Worm (Caenorhabditis elegans) whole organism, young adult: Measurements from ENCODE around the gene stg-1.
A peak's percentile ranks its signal among the peaks of the same experiment; 100 is the strongest.

Experiments used
- B0035.1 ChIP-seq: sonication (generic microtip); optimal IDR thresholded peaks from 2 replicates; lab custom pipeline; 2016; ENCODE audit warnings: missing genetic modification characterization, mild to moderate bottlenecking, missing compliant biosample characterization, missing genotype, missing genetic modification reagents
- B0261.1 ChIP-seq: sonication (generic microtip); optimal IDR thresholded peaks from 2 replicates; lab custom pipeline; 2016; ENCODE audit warnings: mild to moderate bottlenecking, missing genetic modification characterization, moderate library complexity, missing compliant biosample characterization
- D2030.7 ChIP-seq: fragments of 200-800 bp; sonication (Bioruptor generic); IDR thresholded peaks from 2 replicates; pipeline ENCODE4 v1.3.6; 2022; ENCODE audit warnings: missing genetic modification reagents, missing genetic modification characterization, missing compliant biosample characterization
- F33H1.4 ChIP-seq: fragments of 200-800 bp; sonication (Bioruptor generic); IDR thresholded peaks from 2 replicates; pipeline ENCODE4 v1.3.6; 2022; ENCODE audit warnings: missing genetic modification reagents, missing genetic modification characterization, missing compliant biosample characterization
- F55B11.4 ChIP-seq: sonication (generic microtip); optimal IDR thresholded peaks from 2 replicates; lab custom pipeline; 2016; ENCODE audit warnings: missing compliant biosample characterization, missing genetic modification characterization, borderline replicate concordance; ENCODE audit not compliant: insufficient read depth
- K11D2.4 ChIP-seq: fragments of 200-800 bp; sonication (Bioruptor generic); IDR thresholded peaks from 2 replicates; pipeline ENCODE4 v1.3.6; 2022; ENCODE audit warnings: missing genetic modification reagents, missing genetic modification characterization, missing compliant biosample characterization
- K12H6.12 ChIP-seq: fragments of 200-800 bp; sonication (Bioruptor generic); optimal IDR thresholded peaks from 2 replicates; lab custom pipeline; 2018; ENCODE audit warnings: mild to moderate bottlenecking, missing genetic modification characterization, missing compliant biosample characterization
- Y53F4B.3 ChIP-seq: fragments of 200-800 bp; sonication (Bioruptor generic); IDR thresholded peaks from 2 replicates; pipeline ENCODE4 v1.3.6; 2022; ENCODE audit warnings: missing genetic modification reagents, missing genetic modification characterization, missing compliant biosample characterization
- Y56A3A.18 ChIP-seq: fragments of 200-800 bp; sonication (Bioruptor generic); IDR thresholded peaks from 2 replicates; pipeline ENCODE4 v1.3.6; 2022; ENCODE audit warnings: missing genetic modification reagents, missing genetic modification characterization, missing compliant biosample characterization
- Y95B8A.8 ChIP-seq: fragments of 200-800 bp; sonication (Bioruptor generic); IDR thresholded peaks from 2 replicates; pipeline ENCODE4 v1.3.6; 2022; ENCODE audit warnings: missing genetic modification reagents, missing genetic modification characterization, missing compliant biosample characterization
- akir-1 ChIP-seq: fragments of 200-800 bp; sonication (Bioruptor generic); optimal IDR thresholded peaks from 2 replicates; lab custom pipeline; 2018; ENCODE audit warnings: mild to moderate bottlenecking, missing genetic modification characterization, moderate library complexity, missing compliant biosample characterization
- athp-1 ChIP-seq: sonication (generic microtip); optimal IDR thresholded peaks from 2 replicates; lab custom pipeline; 2017; ENCODE audit warnings: mild to moderate bottlenecking, missing genetic modification characterization, missing compliant biosample characterization
- attf-3 ChIP-seq: fragments of 200-800 bp; sonication (Bioruptor generic); conservative IDR thresholded peaks from 2 replicates; pipeline ENCODE4 v1.3.6; 2022; ENCODE audit warnings: missing genetic modification reagents, missing genetic modification characterization, missing compliant biosample characterization
- cebp-1 ChIP-seq, 2 experiments: fragments of 200-800 bp in 1 of 2; sonication (Bioruptor generic) in 1 of 2; sonication (generic microtip) in 1 of 2; IDR thresholded peaks in 1 of 2; optimal IDR thresholded peaks in 1 of 2; 2 replicates each; pipeline versions ENCODE4 v1.3.6 to Lab custom; 2017 to 2022; ENCODE audit warnings: missing compliant biosample characterization in 2 of 2, missing genetic modification characterization in 2 of 2, mild to moderate bottlenecking in 1 of 2, missing genetic modification reagents in 1 of 2, moderate library complexity in 1 of 2
- cebp-2 ChIP-seq: fragments of 200-800 bp; sonication (Bioruptor generic); IDR thresholded peaks from 2 replicates; pipeline ENCODE4 v1.3.6; 2022; ENCODE audit warnings: missing genetic modification characterization, missing compliant biosample characterization
- ceh-58 ChIP-seq: fragments of 200-800 bp; sonication (Bioruptor generic); IDR thresholded peaks from 2 replicates; pipeline ENCODE4 v1.3.6; 2022; ENCODE audit warnings: missing genetic modification characterization, missing compliant biosample characterization
- egl-18 ChIP-seq: fragments of 200-800 bp; sonication (Bioruptor generic); IDR thresholded peaks from 2 replicates; pipeline ENCODE4 v1.3.6; 2022; ENCODE audit warnings: missing genetic modification reagents, missing genetic modification characterization, missing compliant biosample characterization
- egl-44 ChIP-seq: fragments of 200-800 bp; sonication (Bioruptor generic); IDR thresholded peaks from 2 replicates; pipeline ENCODE4 v1.3.6; 2022; ENCODE audit warnings: missing genetic modification reagents, missing genetic modification characterization, missing compliant biosample characterization
- him-1 ChIP-seq: sonication (generic microtip); optimal IDR thresholded peaks from 2 replicates; lab custom pipeline; 2016; ENCODE audit warnings: missing genotype, missing genetic modification reagents, missing genetic modification characterization, missing compliant biosample characterization
- hlh-12 ChIP-seq: sonication (generic microtip); optimal IDR thresholded peaks from 2 replicates; lab custom pipeline; 2016; ENCODE audit warnings: missing genetic modification characterization, missing compliant biosample characterization
- hmg-20 ChIP-seq: fragments of 200-800 bp; sonication (Bioruptor generic); IDR thresholded peaks from 2 replicates; pipeline ENCODE4 v1.3.6; 2022; ENCODE audit warnings: missing genetic modification reagents, missing genetic modification characterization, missing compliant biosample characterization
- lsy-27 ChIP-seq: sonication (generic microtip); optimal IDR thresholded peaks from 2 replicates; lab custom pipeline; 2017; ENCODE audit warnings: missing genetic modification characterization, mild to moderate bottlenecking, missing compliant biosample characterization, antibody characterized with exemption, missing genotype, borderline replicate concordance; ENCODE audit not compliant: insufficient read depth
- madf-3 ChIP-seq: fragments of 200-800 bp; sonication (Bioruptor generic); IDR thresholded peaks from 2 replicates; pipeline ENCODE4 v1.3.6; 2022; ENCODE audit warnings: missing genetic modification reagents, missing genetic modification characterization, missing compliant biosample characterization
- mes-4 ChIP-seq: sonication (generic microtip); optimal IDR thresholded peaks from 2 replicates; lab custom pipeline; 2016; ENCODE audit warnings: missing genotype, missing genetic modification characterization, missing compliant biosample characterization
- mxl-1 ChIP-seq: sonication (generic microtip); optimal IDR thresholded peaks from 2 replicates; lab custom pipeline; 2016; ENCODE audit warnings: missing genetic modification characterization, missing compliant biosample characterization
- nfya-1 ChIP-seq: sonication (generic microtip); optimal IDR thresholded peaks from 2 replicates; lab custom pipeline; 2017; ENCODE audit warnings: antibody characterized with exemption, missing compliant biosample characterization, missing genetic modification characterization, borderline replicate concordance; ENCODE audit not compliant: insufficient read depth
- nhr-90 ChIP-seq: sonication (generic microtip); optimal IDR thresholded peaks from 2 replicates; lab custom pipeline; 2016; ENCODE audit warnings: missing genotype, mild to moderate bottlenecking, missing genetic modification characterization, missing compliant biosample characterization
- rcor-1 ChIP-seq: fragments of 200-800 bp; sonication (Bioruptor generic); IDR thresholded peaks from 2 replicates; pipeline ENCODE4 v1.3.6; 2022; ENCODE audit warnings: missing genetic modification reagents, missing genetic modification characterization, missing compliant biosample characterization
- rec-8 ChIP-seq, 2 experiments: sonication (generic microtip); optimal IDR thresholded peaks; 2 replicates each; lab custom pipeline; 2016; ENCODE audit warnings: mild to moderate bottlenecking in 2 of 2, missing genetic modification characterization in 2 of 2, missing genetic modification reagents in 2 of 2, missing genotype in 2 of 2, missing biosample characterization in 1 of 2, missing compliant biosample characterization in 1 of 2, moderate library complexity in 1 of 2
- sdz-38 ChIP-seq: sonication (generic microtip); optimal IDR thresholded peaks from 2 replicates; lab custom pipeline; 2016; ENCODE audit warnings: missing genotype, missing genetic modification characterization, missing compliant biosample characterization
- snpc-1.3 ChIP-seq: sonication (generic microtip); optimal IDR thresholded peaks from 2 replicates; lab custom pipeline; 2017; ENCODE audit warnings: missing genetic modification characterization, mild to moderate bottlenecking, missing compliant biosample characterization, antibody characterized with exemption, moderate library complexity, missing genotype, missing genetic modification reagents; ENCODE audit not compliant: insufficient read depth
- snpc-4 ChIP-seq, 5 experiments: fragments of 150-350 bp in 1 of 5; sonication (generic microtip) in 4 of 5; optimal IDR thresholded peaks; 2 replicates each; lab custom pipeline; 2014 to 2018; ENCODE audit warnings: missing genetic modification characterization in 5 of 5, missing biosample characterization in 3 of 5, antibody characterized with exemption in 2 of 5, mild to moderate bottlenecking in 2 of 5, missing compliant biosample characterization in 2 of 5, missing genotype in 2 of 5, moderate library complexity in 2 of 5, missing genetic modification reagents in 1 of 5
- tlf-1 ChIP-seq: fragments of 200-800 bp; sonication (Bioruptor generic); optimal IDR thresholded peaks from 2 replicates; lab custom pipeline; 2018; ENCODE audit warnings: mild to moderate bottlenecking, missing genetic modification characterization, missing compliant biosample characterization
- unc-62 ChIP-seq: fragments of 150-350 bp; optimal IDR thresholded peaks from 2 replicates; lab custom pipeline; 2014; ENCODE audit warnings: missing biosample characterization, missing genetic modification reagents, missing genetic modification characterization
- ztf-6 ChIP-seq: fragments of 200-800 bp; sonication (Bioruptor generic); IDR thresholded peaks from 2 replicates; pipeline ENCODE4 v1.3.6; 2022; ENCODE audit warnings: missing genetic modification reagents, missing genetic modification characterization, missing compliant biosample characterization

The stg-1 gene

DNA sequence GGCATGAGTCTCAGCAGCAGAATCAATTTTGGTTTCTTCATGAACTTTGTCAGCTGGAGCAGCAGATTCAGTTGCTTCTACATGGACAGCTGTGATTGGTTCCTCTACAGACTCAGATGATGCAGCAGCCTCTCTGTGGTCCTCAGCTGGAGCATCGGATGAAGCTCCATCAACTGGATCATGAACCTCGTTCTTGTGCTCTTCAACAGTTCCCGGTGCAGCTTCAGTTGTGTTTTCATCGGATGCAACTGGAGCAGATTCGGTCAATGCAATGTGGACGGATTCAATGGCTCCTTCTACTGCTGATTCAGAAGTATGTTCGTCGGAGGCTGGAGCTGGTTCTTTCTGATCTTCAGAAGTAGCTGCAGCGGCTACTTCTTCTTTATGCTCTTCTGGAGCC, 46.1 kb downstream of the stg-1 start:
- no peak for TF ChIP-seq akir-1 (GFP tag; lab: Kevin White, UChicago)
- no peak for TF ChIP-seq Y53F4B.3 (GFP tag; lab: Robert Waterston, UW)
- TF ChIP-seq K11D2.4 (GFP tag; lab: Robert Waterston, UW): no peak
- no peak for TF ChIP-seq rcor-1 (GFP tag; lab: Robert Waterston, UW)
- TF ChIP-seq D2030.7 (GFP tag; lab: Robert Waterston, UW): no peak
- TF ChIP-seq cebp-2 (GFP tag; lab: Robert Waterston, UW): no peak

DNA sequence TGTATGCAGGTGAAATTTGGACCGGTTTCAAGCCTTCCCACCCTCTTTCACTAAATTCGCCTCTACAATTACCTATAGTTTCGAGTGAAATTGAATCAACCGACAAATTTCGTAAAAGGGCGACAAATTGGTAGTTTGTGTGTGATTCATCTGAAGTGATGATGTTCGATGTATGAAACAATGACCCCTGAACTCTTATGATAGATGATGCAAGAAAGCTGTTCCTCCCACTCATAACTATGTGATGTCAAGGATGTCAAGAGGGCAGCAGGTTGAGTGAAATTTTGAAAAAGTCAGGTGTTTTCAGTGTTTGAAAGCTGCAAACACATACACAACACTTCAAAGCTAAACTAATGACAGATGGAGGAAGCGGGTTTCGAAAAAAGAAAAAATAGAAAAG, 48.0 kb downstream of the stg-1 start:
- no peak for TF ChIP-seq B0261.1 (tag; lab: Kevin White, UChicago)
- 0 out of 2 replicates have a peak, but pooled peaks have one; percentile 16 for TF ChIP-seq Y56A3A.18 (GFP tag; lab: Robert Waterston, UW)
- no peak for TF ChIP-seq cebp-1 (GFP tag; IDR thresholded peaks at IDR 0.05; lab: Robert Waterston, UW)
- peak; percentile 5 for TF ChIP-seq cebp-1 (tag; optimal IDR thresholded peaks at IDR 0.05; lab: Kevin White, UChicago)
- no peak for TF ChIP-seq hmg-20 (GFP tag; lab: Robert Waterston, UW)

DNA sequence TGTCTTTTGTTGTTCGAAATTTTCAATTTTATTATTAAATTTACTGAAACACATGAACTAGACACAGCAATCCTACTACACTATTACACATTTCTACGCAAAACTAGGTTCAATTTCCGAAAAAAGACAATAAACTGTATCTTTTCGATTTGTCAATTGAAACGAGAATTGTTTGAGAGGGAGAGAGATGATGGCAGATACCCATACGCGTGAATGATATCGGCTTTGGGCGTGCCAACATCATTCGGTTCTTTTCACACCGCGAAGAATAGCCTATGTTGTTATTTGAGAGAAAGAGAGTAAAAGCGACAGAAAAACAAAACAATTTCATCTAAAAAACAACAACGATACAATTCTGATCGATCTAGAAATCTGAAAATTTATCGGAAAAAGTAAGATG, 48.7 kb downstream of the stg-1 start:
- TF ChIP-seq lsy-27 (tag; lab: Kevin White, UChicago) (no peak), tlf-1 (no peak), him-1 (tag; lab: Kevin White, UChicago) (no peak), attf-3 (GFP tag; lab: Robert Waterston, UW) (no peak), cebp-1 (GFP tag; IDR thresholded peaks at IDR 0.05; lab: Robert Waterston, UW) (no peak), cebp-1 (tag; optimal IDR thresholded peaks at IDR 0.05; lab: Kevin White, UChicago) (no peak), Y95B8A.8 (no peak), ztf-6 (GFP tag; lab: Robert Waterston, UW) (no peak), hlh-12 (tag; lab: Kevin White, UChicago) (no peak), mxl-1 (tag; lab: Kevin White, UChicago) (no peak)

DNA sequence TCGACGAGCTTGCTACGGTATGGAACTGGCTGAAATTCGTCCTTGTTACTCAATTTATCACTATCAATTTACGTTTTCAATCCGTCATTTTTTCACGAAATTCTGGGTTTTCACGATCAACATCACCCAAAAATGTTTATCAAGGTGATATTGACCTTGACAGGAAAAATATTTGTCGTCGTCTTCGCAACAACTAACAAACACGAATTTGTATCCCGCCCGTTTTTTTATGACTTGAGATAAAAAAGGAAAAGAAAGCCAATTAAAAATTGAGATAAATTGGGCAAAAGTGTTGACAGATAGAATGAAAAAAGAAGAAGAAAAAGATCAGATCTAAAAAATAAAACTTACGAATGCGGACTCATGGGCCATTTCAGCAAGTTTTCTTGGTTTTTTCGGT, 49.5 kb downstream of the stg-1 start:
- TF ChIP-seq rec-8 (tag; optimal IDR thresholded peaks at IDR 0.05; lab: Kevin White, UChicago): no peak
- TF ChIP-seq egl-44 (GFP tag; lab: Robert Waterston, UW): no peak
- TF ChIP-seq unc-62 (GFP tag; lab: Kevin White, UChicago): no peak
- TF ChIP-seq snpc-4 (GFP tag; optimal IDR thresholded peaks at IDR 0.05; lab: Kevin White, UChicago): no peak
- TF ChIP-seq snpc-4 (tag; optimal IDR thresholded peaks at IDR 0.05; lab: Kevin White, UChicago): no peak
- no peak for TF ChIP-seq athp-1 (tag; lab: Kevin White, UChicago)
- TF ChIP-seq sdz-38 (tag; lab: Kevin White, UChicago): no peak
- TF ChIP-seq tlf-1: no peak
- no peak for TF ChIP-seq egl-18 (GFP tag; lab: Robert Waterston, UW)
- no peak for TF ChIP-seq mes-4 (tag; lab: Kevin White, UChicago)
- TF ChIP-seq nhr-90: no peak
- no peak for TF ChIP-seq ceh-58
- no peak for TF ChIP-seq ztf-6 (GFP tag; lab: Robert Waterston, UW)
- TF ChIP-seq K12H6.12 (tag; lab: Kevin White, UChicago): no peak
- no peak for TF ChIP-seq B0261.1 (tag; lab: Kevin White, UChicago)
- TF ChIP-seq B0035.1: no peak
- no peak for TF ChIP-seq F55B11.4 (tag; lab: Kevin White, UChicago)
- TF ChIP-seq madf-3 (GFP tag; lab: Robert Waterston, UW): no peak
- no peak for TF ChIP-seq nfya-1 (tag; lab: Kevin White, UChicago)
- no peak for TF ChIP-seq F33H1.4 (GFP tag; lab: Robert Waterston, UW)
- TF ChIP-seq snpc-1.3 (tag; lab: Kevin White, UChicago): no peak
- TF ChIP-seq, all 124 proteins: peak for 0
